Fruit fly (Drosophila melanogaster): ENCODE data around the gene VAChT.

The VAChT gene

DNA sequence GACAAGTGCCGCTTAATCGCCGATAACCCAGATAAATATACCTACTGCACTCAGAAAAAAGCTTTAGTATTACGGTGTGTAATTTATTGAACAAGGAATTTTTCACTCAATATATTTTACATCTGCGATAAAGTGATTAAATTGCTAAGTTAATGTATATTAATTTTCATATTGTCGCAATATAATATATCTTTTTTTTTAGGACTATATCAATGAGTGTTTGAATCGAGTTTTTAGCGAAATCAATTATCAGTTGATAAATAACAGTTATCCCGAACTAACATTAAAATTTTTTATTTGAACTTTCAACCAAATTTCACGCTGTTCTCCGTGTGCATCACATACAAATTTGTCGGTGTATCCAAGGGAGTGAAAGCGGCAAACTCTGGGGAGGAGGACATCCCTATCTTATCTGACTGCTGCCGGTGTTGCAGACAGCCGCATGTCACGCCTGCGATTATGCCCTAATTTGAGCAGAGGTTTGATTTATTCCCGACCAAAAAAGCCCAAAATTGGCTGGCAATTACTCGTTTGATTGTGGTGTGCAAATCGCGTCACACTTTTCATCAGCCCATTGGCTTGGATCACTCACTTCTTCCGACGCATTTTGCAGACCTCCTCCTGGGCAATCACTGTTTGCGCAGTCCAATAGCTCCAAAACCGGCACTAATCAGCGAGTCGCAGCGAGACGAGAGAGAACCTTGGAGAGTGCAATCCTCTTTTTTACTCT, 33.6 kb downstream of the VAChT start:
- no peak for TF ChIP-seq CG8478 (optimal IDR thresholded peaks at IDR 0.05)
- TF ChIP-seq CTCF (optimal IDR thresholded peaks at IDR 0.05): no peak

- TF ChIP-seq CTCF (optimal IDR thresholded peaks at IDR 0.05) (no peak), CG8478 (optimal IDR thresholded peaks at IDR 0.05) (no peak)
These were observed 34.2 kb downstream of the VAChT start for dm6 chr3R:18739435-18739977.

- TF ChIP-seq CG8478 (optimal IDR thresholded peaks at IDR 0.05) (no peak), CTCF (optimal IDR thresholded peaks at IDR 0.05) (no peak)
These were observed 35.0 kb downstream of the VAChT start for dm6 chr3R:18739978-18740954.

DNA sequence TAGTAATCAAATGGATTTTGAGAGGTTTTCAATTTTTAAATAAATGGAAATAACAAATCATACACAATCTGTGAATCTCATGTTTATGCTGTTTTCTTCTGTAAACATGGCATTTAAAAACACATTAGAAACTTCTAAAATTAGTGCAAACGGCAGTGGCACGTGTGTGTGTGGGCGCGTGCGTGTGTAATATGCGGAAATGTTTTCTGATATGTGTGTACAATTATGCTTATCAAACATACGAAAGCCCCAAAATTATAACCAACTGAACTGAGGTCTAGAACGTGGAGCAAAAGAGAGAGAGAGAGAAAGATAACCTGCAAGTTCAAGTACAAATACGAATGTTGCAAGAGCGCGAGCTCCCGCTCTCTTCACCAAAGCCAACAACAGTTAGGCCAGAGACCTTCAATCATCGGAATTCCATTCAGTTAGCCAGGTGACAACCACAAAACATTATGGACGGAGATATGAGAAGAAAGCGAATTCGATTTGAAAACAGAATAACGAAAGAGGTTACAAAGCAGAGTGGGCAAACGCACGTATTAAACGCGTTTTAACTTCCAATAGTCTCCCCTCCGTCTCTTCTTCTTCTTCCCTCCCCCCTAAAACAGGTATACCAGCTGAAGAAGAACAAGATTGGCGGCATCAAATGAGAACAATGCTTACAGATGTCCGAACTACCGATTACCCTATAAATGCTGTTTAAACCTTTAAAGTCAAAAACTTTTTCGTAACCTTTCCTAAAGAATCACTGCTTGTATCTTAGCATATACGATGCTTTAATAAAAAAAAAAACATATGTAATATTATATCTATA, 35.9 kb downstream of the VAChT start:
- TF ChIP-seq CG8478 (optimal IDR thresholded peaks at IDR 0.05): no peak
- no peak for TF ChIP-seq CTCF (optimal IDR thresholded peaks at IDR 0.05)

- TF ChIP-seq CTCF (optimal IDR thresholded peaks at IDR 0.05) (no peak), CG8478 (optimal IDR thresholded peaks at IDR 0.05) (no peak)
These were observed 36.5 kb downstream of the VAChT start for dm6 chr3R:18741844-18742187.

dm6 chr3R:18742358-18743269, 37.3 kb downstream of the VAChT start:
- no peak for TF ChIP-seq CTCF (optimal IDR thresholded peaks at IDR 0.05)

- TF ChIP-seq CTCF (optimal IDR thresholded peaks at IDR 0.05) (no peak), CG8478 (optimal IDR thresholded peaks at IDR 0.05) (no peak)
These were observed 38.1 kb downstream of the VAChT start, which contains the start of gene Mekk1 for dm6 chr3R:18743270-18743922. Mekk1 (minus strand) TSS chr3R:18743594.

DNA sequence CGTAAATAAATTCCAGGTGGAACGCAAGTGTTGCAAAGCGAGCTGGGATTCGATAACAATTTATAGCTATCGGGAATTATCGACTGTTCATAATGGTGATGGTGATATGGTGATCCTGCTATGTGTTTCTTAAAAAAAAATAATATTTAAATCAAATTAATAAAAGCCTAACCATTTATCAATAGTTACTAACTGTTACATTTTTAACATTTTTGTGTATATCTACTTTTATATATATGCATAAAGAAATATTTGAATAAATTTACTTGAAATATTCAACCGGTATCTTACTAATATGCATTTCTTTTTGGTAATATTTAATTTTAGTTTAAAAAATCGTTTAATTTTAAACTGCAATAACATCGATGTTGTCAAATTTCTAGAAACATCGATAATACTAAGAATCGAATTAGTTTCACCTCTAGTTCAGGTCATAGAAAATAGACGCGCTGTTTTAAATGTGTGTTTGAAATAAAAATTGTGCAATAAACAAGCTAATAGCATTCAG, 40.7 kb downstream of the VAChT start, which contains the start of the genes PGS1 and gwl:
Gene PGS1 (minus strand): TSS at position 81 of the 508 bp plus-strand sequence.
Gene gwl (plus strand): TSS at position 410 of the 508 bp plus-strand sequence.
- no peak for TF ChIP-seq CG8478 (optimal IDR thresholded peaks at IDR 0.05)
- TF ChIP-seq CTCF (optimal IDR thresholded peaks at IDR 0.05): no peak

- TF ChIP-seq CG8478 (optimal IDR thresholded peaks at IDR 0.05) (no peak), CTCF (optimal IDR thresholded peaks at IDR 0.05) (no peak)
These were observed 42.8 kb downstream of the VAChT start for dm6 chr3R:18748087-18748486.

- TF ChIP-seq CTCF (optimal IDR thresholded peaks at IDR 0.05): no peak
- TF ChIP-seq CG8478 (optimal IDR thresholded peaks at IDR 0.05): no peak
These were observed 44.5 kb downstream of the VAChT start for dm6 chr3R:18749786-18750185.

dm6 chr3R:18758548-18759257, 53.4 kb downstream of the VAChT start, which contains the start of gene Epg5:
Epg5 (minus strand) TSS chr3R:18758873.
- TF ChIP-seq CG8478 (optimal IDR thresholded peaks at IDR 0.05) (no peak), CTCF (optimal IDR thresholded peaks at IDR 0.05) (no peak)

All from S2 (cell line).